Fruit fly (Drosophila melanogaster) whole organism, embryonic: Measurements from ENCODE around the gene CG14015.

Experiments used
- Adf1 ChIP-seq: fragments of 200-800 bp; sonication (Bioruptor generic); IDR thresholded peaks from 2 replicates; pipeline ENCODE4 v1.3.6; 2022; ENCODE audit warnings: missing biosample characterization, missing genetic modification characterization
- CG10209 ChIP-seq: fragments of 200-800 bp; sonication (Bioruptor generic); optimal IDR thresholded peaks from 3 replicates; lab custom pipeline; 2017; ENCODE audit warnings: missing biosample characterization, mild to moderate bottlenecking, missing genetic modification characterization, missing genetic modification reagents
- CG10274 ChIP-seq: fragments of 200-800 bp; sonication (Bioruptor generic); optimal IDR thresholded peaks from 3 replicates; lab custom pipeline; 2017; ENCODE audit warnings: missing biosample characterization, mild to moderate bottlenecking, missing genetic modification characterization
- CG10321 ChIP-seq: fragments of 200-800 bp; sonication (Bioruptor generic); IDR thresholded peaks from 2 replicates; pipeline ENCODE4 v1.3.6; 2022; ENCODE audit warnings: missing biosample characterization, missing genetic modification characterization
- CG10959 ChIP-seq: fragments of 200-800 bp; sonication (Bioruptor generic); IDR thresholded peaks from 2 replicates; pipeline ENCODE4 v1.3.6; 2022; ENCODE audit warnings: missing biosample characterization, missing genetic modification characterization
- CG11093 ChIP-seq: fragments of 200-800 bp; sonication (Bioruptor generic); IDR thresholded peaks from 3 replicates; pipeline ENCODE4 v1.3.6; 2022; ENCODE audit warnings: missing biosample characterization, missing genetic modification characterization
- CG11695 ChIP-seq: fragments of 200-800 bp; sonication (Bioruptor generic); IDR thresholded peaks from 3 replicates; pipeline ENCODE4 v1.3.6; 2022; ENCODE audit warnings: missing biosample characterization, missing genetic modification characterization
- CG12769 ChIP-seq: fragments of 200-800 bp; sonication (Bioruptor generic); optimal IDR thresholded peaks from 2 replicates; lab custom pipeline; 2019; ENCODE audit warnings: missing biosample characterization, mild to moderate bottlenecking, missing genetic modification characterization, moderate library complexity
- CG13894 ChIP-seq: fragments of 200-800 bp; sonication (Bioruptor generic); optimal IDR thresholded peaks from 3 replicates; lab custom pipeline; 2018; ENCODE audit warnings: missing biosample characterization, mild to moderate bottlenecking, missing genetic modification characterization, moderate library complexity
- CG14014 ChIP-seq: fragments of 200-800 bp; sonication (Bioruptor generic); IDR thresholded peaks from 2 replicates; pipeline ENCODE4 v1.3.6; 2022; ENCODE audit warnings: missing biosample characterization, missing genetic modification characterization
- CG1647 ChIP-seq: fragments of 200-800 bp; sonication (Bioruptor generic); optimal IDR thresholded peaks from 3 replicates; lab custom pipeline; 2016; ENCODE audit warnings: missing biosample characterization, missing genetic modification characterization
- CG16779 ChIP-seq: fragments of 200-800 bp; sonication (Bioruptor generic); IDR thresholded peaks from 2 replicates; pipeline ENCODE4 v1.3.6; 2022; ENCODE audit warnings: missing biosample characterization, missing genetic modification characterization
- CG18011 ChIP-seq: fragments of 200-800 bp; sonication (Bioruptor generic); optimal IDR thresholded peaks from 2 replicates; lab custom pipeline; 2017; ENCODE audit warnings: missing biosample characterization, missing genetic modification characterization, mild to moderate bottlenecking, moderate library complexity, missing genotype
- CG18599 ChIP-seq: fragments of 200-800 bp; sonication (Bioruptor generic); optimal IDR thresholded peaks from 3 replicates; lab custom pipeline; 2017; ENCODE audit warnings: missing biosample characterization, missing genetic modification characterization, mild to moderate bottlenecking, moderate library complexity, missing genetic modification reagents
- CG30020 ChIP-seq: fragments of 200-800 bp; optimal IDR thresholded peaks from 2 replicates; lab custom pipeline; 2019; ENCODE audit warnings: missing biosample characterization, mild to moderate bottlenecking, missing genetic modification characterization, moderate library complexity
- CG3065 ChIP-seq: fragments of 200-800 bp; sonication (Bioruptor generic); optimal IDR thresholded peaks from 2 replicates; lab custom pipeline; 2016; ENCODE audit warnings: missing biosample characterization, missing genetic modification characterization
- CG4854 ChIP-seq: fragments of 200-800 bp; sonication (Bioruptor generic); optimal IDR thresholded peaks from 2 replicates; lab custom pipeline; 2016; ENCODE audit warnings: missing biosample characterization, missing genetic modification characterization, inconsistent platforms
- CG5245 ChIP-seq: fragments of 200-800 bp; sonication (Bioruptor generic); optimal IDR thresholded peaks from 3 replicates; lab custom pipeline; 2016; ENCODE audit warnings: missing biosample characterization, missing genetic modification characterization
- CG6254 ChIP-seq: fragments of 200-800 bp; sonication (Bioruptor generic); optimal IDR thresholded peaks from 3 replicates; lab custom pipeline; 2017; ENCODE audit warnings: mild to moderate bottlenecking, missing biosample characterization, missing genetic modification reagents, missing genetic modification characterization
- CG6654 ChIP-seq: fragments of 200-800 bp; sonication (Bioruptor generic); optimal IDR thresholded peaks from 2 replicates; lab custom pipeline; 2017; ENCODE audit warnings: missing biosample characterization, mild to moderate bottlenecking, missing genetic modification characterization
- CG7357 ChIP-seq: fragments of 200-800 bp; sonication (Bioruptor generic); IDR thresholded peaks from 3 replicates; pipeline ENCODE4 v1.3.6; 2022; ENCODE audit warnings: missing biosample characterization, missing genetic modification characterization
- CG7963 ChIP-seq: fragments of 200-800 bp; sonication (Bioruptor generic); IDR thresholded peaks from 3 replicates; pipeline ENCODE4 v1.3.6; 2022; ENCODE audit warnings: missing biosample characterization, missing genetic modification characterization; ENCODE audit not compliant: partially characterized antibody
- CG9817 ChIP-seq: fragments of 200-800 bp; sonication (Bioruptor generic); optimal IDR thresholded peaks from 2 replicates; lab custom pipeline; 2018; ENCODE audit warnings: missing biosample characterization, mild to moderate bottlenecking, missing genetic modification characterization, moderate library complexity
- Chrac-16 ChIP-seq: fragments of 200-800 bp; sonication (Bioruptor generic); optimal IDR thresholded peaks from 3 replicates; lab custom pipeline; 2016; ENCODE audit warnings: missing biosample characterization, missing genetic modification characterization
- E2f2 ChIP-seq: fragments of 200-800 bp; sonication (Bioruptor generic); IDR thresholded peaks from 2 replicates; pipeline ENCODE4 v1.3.6; 2022; ENCODE audit warnings: missing biosample characterization, missing genetic modification characterization
- Ets65A ChIP-seq: fragments of 200-800 bp; sonication (Bioruptor generic); peaks from one replicate; lab custom pipeline; 2016; ENCODE audit warnings: missing biosample characterization, missing genetic modification characterization
- HHEX ChIP-seq: fragments of 200-800 bp; sonication (Bioruptor generic); optimal IDR thresholded peaks from 3 replicates; lab custom pipeline; 2017; ENCODE audit warnings: missing biosample characterization, mild to moderate bottlenecking, missing genetic modification characterization, missing genetic modification reagents
- Mrtf ChIP-seq: fragments of 200-800 bp; sonication (Bioruptor generic); IDR thresholded peaks from 3 replicates; pipeline ENCODE4 v1.3.6; 2022; ENCODE audit warnings: missing biosample characterization, missing genetic modification characterization
- NfI ChIP-seq: fragments of 200-800 bp; sonication (Bioruptor generic); optimal IDR thresholded peaks from 3 replicates; lab custom pipeline; 2018; ENCODE audit warnings: missing biosample characterization, mild to moderate bottlenecking, missing genetic modification characterization, moderate library complexity
- Pdp1 ChIP-seq, 2 experiments: fragments of 200-800 bp; sonication (Bioruptor generic); optimal IDR thresholded peaks; 3 replicates each; lab custom pipeline; 2016; ENCODE audit warnings: missing biosample characterization in 2 of 2, missing genetic modification characterization in 2 of 2, mild to moderate bottlenecking in 1 of 2, moderate library complexity in 1 of 2
- Scr ChIP-seq: fragments of 200-800 bp; sonication (Bioruptor generic); IDR thresholded peaks from 2 replicates; pipeline ENCODE4 v1.3.6; 2022; ENCODE audit warnings: missing biosample characterization, missing genetic modification characterization; ENCODE audit not compliant: partially characterized antibody
- Sox102F ChIP-seq: fragments of 200-800 bp; sonication (Bioruptor generic); optimal IDR thresholded peaks from 2 replicates; lab custom pipeline; 2018; ENCODE audit warnings: missing biosample characterization, mild to moderate bottlenecking, missing genetic modification characterization, moderate library complexity
- YL-1 ChIP-seq: fragments of 200-800 bp; sonication (Bioruptor generic); optimal IDR thresholded peaks from 3 replicates; lab custom pipeline; 2017; ENCODE audit warnings: missing biosample characterization, mild to moderate bottlenecking, missing genetic modification characterization
- az2 ChIP-seq: fragments of 200-800 bp; sonication (Bioruptor generic); optimal IDR thresholded peaks from 3 replicates; lab custom pipeline; 2016; ENCODE audit warnings: missing biosample characterization, missing genetic modification characterization
- bab2 ChIP-seq: fragments of 200-800 bp; sonication (Bioruptor generic); optimal IDR thresholded peaks from 2 replicates; lab custom pipeline; 2016; ENCODE audit warnings: missing biosample characterization, missing genetic modification characterization
- cas ChIP-seq: fragments of 200-800 bp; sonication (Bioruptor generic); IDR thresholded peaks from 2 replicates; pipeline ENCODE4 v1.3.6; 2022; ENCODE audit warnings: missing biosample characterization, missing genetic modification characterization
- gcm2 ChIP-seq: fragments of 200-800 bp; sonication (Bioruptor generic); optimal IDR thresholded peaks from 2 replicates; lab custom pipeline; 2016; ENCODE audit warnings: missing biosample characterization, missing genetic modification characterization
- gfzf ChIP-seq: fragments of 200-800 bp; sonication (Bioruptor generic); optimal IDR thresholded peaks from 2 replicates; lab custom pipeline; 2016; ENCODE audit warnings: missing biosample characterization, mild to moderate bottlenecking, missing genetic modification characterization, moderate library complexity
- gsb-n ChIP-seq: fragments of 200-800 bp; sonication (Bioruptor generic); optimal IDR thresholded peaks from 3 replicates; lab custom pipeline; 2018; ENCODE audit warnings: missing biosample characterization, mild to moderate bottlenecking, missing genetic modification characterization
- hth ChIP-seq: fragments of >200 bp; optimal IDR thresholded peaks from 2 replicates; lab custom pipeline; 2017; ENCODE audit warnings: inconsistent platforms
- ind ChIP-seq: fragments of 200-800 bp; sonication (Bioruptor generic); optimal IDR thresholded peaks from 3 replicates; lab custom pipeline; 2016; ENCODE audit warnings: missing biosample characterization, missing genetic modification characterization
- lab ChIP-seq: fragments of 200-800 bp; sonication (Bioruptor generic); optimal IDR thresholded peaks from 3 replicates; lab custom pipeline; 2017; ENCODE audit warnings: missing biosample characterization, missing genetic modification characterization, mild to moderate bottlenecking, moderate library complexity, missing genetic modification reagents
- mirr ChIP-seq: fragments of 200-800 bp; sonication (Bioruptor generic); optimal IDR thresholded peaks from 3 replicates; lab custom pipeline; 2018; ENCODE audit warnings: missing biosample characterization, mild to moderate bottlenecking, missing genetic modification characterization
- p53 ChIP-seq: fragments of 200-800 bp; sonication (Bioruptor generic); optimal IDR thresholded peaks from 2 replicates; lab custom pipeline; 2016; ENCODE audit warnings: missing biosample characterization, missing genetic modification characterization
- slbo ChIP-seq: fragments of 200-800 bp; sonication (Bioruptor generic); IDR thresholded peaks from 2 replicates; pipeline ENCODE4 v1.3.6; 2022; ENCODE audit warnings: missing biosample characterization, missing genetic modification characterization
- tna ChIP-seq: fragments of 200-800 bp; sonication (Bioruptor generic); IDR thresholded peaks from 2 replicates; pipeline ENCODE4 v1.3.6; 2022; ENCODE audit warnings: missing biosample characterization, missing genetic modification characterization; ENCODE audit not compliant: partially characterized antibody
- wor ChIP-seq: fragments of 200-800 bp; sonication (Bioruptor generic); IDR thresholded peaks from 2 replicates; pipeline ENCODE4 v1.3.6; 2022; ENCODE audit warnings: missing biosample characterization, missing genetic modification characterization
- z ChIP-seq: fragments of 200-800 bp; sonication (Bioruptor generic); IDR thresholded peaks from 3 replicates; pipeline ENCODE4 v1.3.6; 2022; ENCODE audit warnings: missing biosample characterization, missing genetic modification characterization
- zen2 ChIP-seq: fragments of 200-800 bp; sonication (Bioruptor generic); IDR thresholded peaks from 3 replicates; pipeline ENCODE4 v1.3.6; 2022; ENCODE audit warnings: missing biosample characterization, missing genetic modification characterization; ENCODE audit not compliant: partially characterized antibody
- zfh2 ChIP-seq: fragments of 200-800 bp; sonication (Bioruptor generic); optimal IDR thresholded peaks from 2 replicates; lab custom pipeline; 2016; ENCODE audit warnings: missing biosample characterization, missing genetic modification characterization

Gene CG14015

DNA sequence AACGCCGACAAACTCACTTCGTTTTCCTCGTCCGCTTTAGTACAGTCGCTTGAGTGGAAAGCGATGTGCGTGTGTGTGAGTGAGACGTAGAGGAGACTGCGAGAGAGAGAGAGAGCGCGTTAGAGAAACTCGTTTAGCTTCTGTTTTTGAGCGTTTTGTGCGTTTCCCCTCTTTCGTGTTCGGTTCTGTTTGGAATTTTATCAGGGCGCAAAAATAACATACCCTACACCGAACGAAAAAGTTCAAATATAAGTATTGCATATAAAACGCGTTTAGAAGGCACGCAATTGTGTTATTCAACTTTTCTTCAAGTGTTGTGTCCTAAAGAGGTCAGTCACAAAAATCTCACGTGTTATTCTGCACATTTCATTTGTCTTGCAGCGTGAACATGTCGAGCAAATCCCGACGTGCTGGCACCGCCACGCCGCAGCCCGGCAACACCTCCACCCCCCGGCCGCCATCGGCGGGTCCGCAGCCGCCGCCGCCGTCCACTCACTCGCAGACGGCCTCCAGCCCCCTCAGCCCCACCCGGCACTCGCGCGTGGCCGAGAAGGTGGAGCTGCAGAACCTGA is 4.0 kb upstream of the CG14015 start (continued):
- TF ChIP-seq HHEX (GFP tag; lab: Kevin White, UChicago) (peak; percentile 43), CG5245 (GFP tag; lab: Kevin White, UChicago) (no peak), CG3065 (GFP tag; lab: Kevin White, UChicago) (no peak), lab (no peak), CG18011 (GFP tag; lab: Kevin White, UChicago) (peak; percentile 14), zen2 (GFP tag; lab: Robert Waterston, UW) (no peak), Scr (GFP tag; lab: Robert Waterston, UW) (no peak), CG1647 (no peak), CG18599 (peak; percentile 74), E2f2 (GFP tag; lab: Robert Waterston, UW) (peak; percentile 47), gsb-n (tag; lab: Kevin White, UChicago) (no peak), Sox102F (GFP tag; lab: Kevin White, UChicago) (no peak), ind (GFP tag; lab: Kevin White, UChicago) (peak; percentile 61), zfh2 (GFP tag; lab: Kevin White, UChicago) (peak; percentile 41), CG6254 (GFP tag; lab: Kevin White, UChicago) (no peak), CG11695 (GFP tag; lab: Robert Waterston, UW) (peak; percentile 70), cas (peak; percentile 36; the same call in 1 of the 2 replicates), slbo (GFP tag; lab: Robert Waterston, UW) (peak; percentile 71), Mrtf (peak; percentile 50; the same call in 1 of the 3 replicates), CG6654 (no peak), NfI (peak; percentile 45), Ets65A (GFP tag; lab: Kevin White, UChicago) (peak; percentile 78), p53 (GFP tag; lab: Kevin White, UChicago) (peak; percentile 61), CG7357 (GFP tag; lab: Robert Waterston, UW) (peak; percentile 31; the same call in 1 of the 3 replicates), CG10209 (GFP tag; lab: Kevin White, UChicago) (peak; percentile 40), CG16779 (GFP tag; lab: Robert Waterston, UW) (peak; percentile 70; the same call in 1 of the 2 replicates), mirr (peak; percentile 20), hth (lab: Kevin White, UChicago) (no peak), gfzf (no peak), CG30020 (tag; lab: Kevin White, UChicago) (no peak), CG10321 (GFP tag; lab: Robert Waterston, UW) (no peak), CG14014 (peak; percentile 77), az2 (GFP tag; lab: Kevin White, UChicago) (peak; percentile 37), CG10274 (GFP tag; lab: Kevin White, UChicago) (peak; percentile 73), CG13894 (tag; lab: Kevin White, UChicago) (no peak), z (GFP tag; lab: Robert Waterston, UW) (peak; percentile 99), CG11093 (peak; percentile 53; the same call in 1 of the 3 replicates), bab2 (peak; percentile 61), CG7963 (GFP tag; lab: Robert Waterston, UW) (no peak), gcm2 (GFP tag; lab: Kevin White, UChicago) (no peak), Chrac-16 (GFP tag; lab: Kevin White, UChicago) (peak; percentile 20), CG12769 (tag; lab: Kevin White, UChicago) (no peak), CG9817 (tag; lab: Kevin White, UChicago) (peak; percentile 27), Adf1 (peak; percentile 75), CG4854 (GFP tag; lab: Kevin White, UChicago) (no peak), CG10959 (GFP tag; lab: Robert Waterston, UW) (no peak), YL-1 (no peak), Pdp1 (GFP tag; optimal IDR thresholded peaks at IDR 0.05; lab: Kevin White, UChicago) (peak; percentile 38 to 64), tna (GFP tag; lab: Robert Waterston, UW) (no peak), wor (GFP tag; lab: Robert Waterston, UW) (no peak)
